Fruit fly (Drosophila melanogaster) whole organism, wandering third instar larva: Measurements from ENCODE around the gene CG2186.
A peak's percentile ranks its signal among the peaks of the same experiment; 100 is the strongest.

Source experiments
- CG32264 ChIP-seq: fragments of 200-800 bp; sonication (Bioruptor generic); optimal IDR thresholded peaks from 2 replicates; lab custom pipeline; 2016; ENCODE audit warnings: missing biosample characterization, missing genetic modification characterization
- CG9705 ChIP-seq: fragments of 200-800 bp; sonication (Bioruptor generic); optimal IDR thresholded peaks from 2 replicates; lab custom pipeline; 2018; ENCODE audit warnings: missing biosample characterization, mild to moderate bottlenecking, missing genetic modification characterization
- Dfd ChIP-seq: fragments of >200 bp; optimal IDR thresholded peaks from 2 replicates; lab custom pipeline; 2017; ENCODE audit warnings: missing biosample characterization, missing genetic modification characterization
- Dif ChIP-seq: fragments of 200-275, 200-300 bp; sonication (Bioruptor generic); optimal IDR thresholded peaks from 2 replicates; lab custom pipeline; 2018; ENCODE audit warnings: missing biosample characterization, missing genetic modification characterization; ENCODE audit not compliant: partially characterized antibody
- GATAd ChIP-seq: sonication (Bioruptor generic); optimal IDR thresholded peaks from 2 replicates; lab custom pipeline; 2016; ENCODE audit warnings: missing biosample characterization, missing genetic modification characterization
- HLH106 ChIP-seq: fragments of 200-800 bp; optimal IDR thresholded peaks from 3 replicates; lab custom pipeline; 2019; ENCODE audit warnings: missing biosample characterization, mild to moderate bottlenecking, missing genetic modification characterization, moderate library complexity
- Hr78 ChIP-seq: fragments of >200 bp; optimal IDR thresholded peaks from 2 replicates; lab custom pipeline; 2017; ENCODE audit warnings: missing biosample characterization, missing genetic modification characterization
- Hr83 ChIP-seq: fragments of 200-300 bp; sonication (Bioruptor generic); optimal IDR thresholded peaks from 2 replicates; lab custom pipeline; 2016; ENCODE audit warnings: missing biosample characterization, mild to moderate bottlenecking, missing genetic modification characterization, moderate library complexity; ENCODE audit not compliant: poor library complexity, severe bottlenecking
- Jra ChIP-seq: sonication (Bioruptor generic); optimal IDR thresholded peaks from 2 replicates; lab custom pipeline; 2016; ENCODE audit warnings: missing biosample characterization, missing genetic modification characterization
- Mio ChIP-seq: sonication (Bioruptor generic); optimal IDR thresholded peaks from 2 replicates; lab custom pipeline; 2016; ENCODE audit warnings: missing biosample characterization, missing genetic modification characterization
- Myc ChIP-seq: fragments of >200 bp; optimal IDR thresholded peaks from 2 replicates; lab custom pipeline; 2017
- OdsH ChIP-seq: fragments of 200-800 bp; sonication (Bioruptor generic); optimal IDR thresholded peaks from 2 replicates; lab custom pipeline; 2016; ENCODE audit warnings: missing biosample characterization, mild to moderate bottlenecking, missing genetic modification characterization
- Rel ChIP-seq, 2 experiments: fragments of 200-800 bp; sonication (Bioruptor generic) in 1 of 2; optimal IDR thresholded peaks; 2 replicates in 1 of 2; 3 replicates in 1 of 2; lab custom pipeline; 2016 to 2019; ENCODE audit warnings: mild to moderate bottlenecking in 2 of 2, missing biosample characterization in 2 of 2, missing genetic modification characterization in 2 of 2, moderate library complexity in 1 of 2
- Sp1 ChIP-seq: fragments of 200-800 bp; sonication (Bioruptor generic); optimal IDR thresholded peaks from 3 replicates; lab custom pipeline; 2019; ENCODE audit warnings: missing biosample characterization, mild to moderate bottlenecking, missing genetic modification characterization, moderate library complexity
- Vsx2 ChIP-seq: fragments of 200-300, 225-300 bp; sonication (Bioruptor generic); optimal IDR thresholded peaks from 2 replicates; lab custom pipeline; 2018; ENCODE audit warnings: missing biosample characterization, missing genetic modification characterization; ENCODE audit not compliant: partially characterized antibody
- br ChIP-seq: fragments of 200-800 bp; sonication (Bioruptor generic); optimal IDR thresholded peaks from 2 replicates; lab custom pipeline; 2016; ENCODE audit warnings: missing biosample characterization, missing genetic modification characterization
- brk ChIP-seq: fragments of 200-800 bp; sonication (Bioruptor generic); optimal IDR thresholded peaks from 2 replicates; lab custom pipeline; 2016; ENCODE audit warnings: missing biosample characterization, mild to moderate bottlenecking, missing genetic modification characterization
- dl ChIP-seq, 2 experiments: fragments of 175-275, 200-275 bp in 1 of 2; fragments of 200-275 bp in 1 of 2; sonication (Bioruptor generic); optimal IDR thresholded peaks; lab custom pipeline; 2018; ENCODE audit warnings: mild to moderate bottlenecking in 2 of 2, missing biosample characterization in 2 of 2, missing genetic modification characterization in 2 of 2, moderate library complexity in 2 of 2; ENCODE audit not compliant: partially characterized antibody in 2 of 2, insufficient read depth in 1 of 2
- dmrt93B ChIP-seq: fragments of 200-800 bp; sonication (Bioruptor generic); optimal IDR thresholded peaks from 2 replicates; lab custom pipeline; 2018; ENCODE audit warnings: missing biosample characterization, mild to moderate bottlenecking, missing genetic modification characterization
- dsf ChIP-seq: sonication (Bioruptor generic); optimal IDR thresholded peaks from 2 replicates; lab custom pipeline; 2016; ENCODE audit warnings: missing biosample characterization, missing genetic modification characterization, borderline replicate concordance
- ey ChIP-seq: fragments of 200-800 bp; sonication (Bioruptor generic); optimal IDR thresholded peaks from 2 replicates; lab custom pipeline; 2016; ENCODE audit warnings: missing biosample characterization, missing genetic modification characterization
- foxo ChIP-seq, 2 experiments: fragments of 200-800 bp; sonication (Bioruptor generic); optimal IDR thresholded peaks; 2 replicates in 1 of 2; 3 replicates in 1 of 2; lab custom pipeline; 2016 to 2017; ENCODE audit warnings: missing biosample characterization in 2 of 2, missing genetic modification characterization in 2 of 2
- fru ChIP-seq: fragments of 200-800 bp; sonication (Bioruptor generic); optimal IDR thresholded peaks from 3 replicates; lab custom pipeline; 2016; ENCODE audit warnings: missing biosample characterization, mild to moderate bottlenecking, missing genetic modification characterization
- h ChIP-seq: fragments of 200-800 bp; sonication (Bioruptor generic); optimal IDR thresholded peaks from 3 replicates; lab custom pipeline; 2016; ENCODE audit warnings: missing biosample characterization, mild to moderate bottlenecking, missing genetic modification characterization
- jim ChIP-seq: fragments of 175-275, 200-325 bp; sonication (Bioruptor generic); optimal IDR thresholded peaks from 2 replicates; lab custom pipeline; 2016; ENCODE audit warnings: missing biosample characterization, mild to moderate bottlenecking, missing genetic modification characterization
- pan ChIP-seq: fragments of >200 bp; optimal IDR thresholded peaks from 2 replicates; lab custom pipeline; 2017
- psq ChIP-seq: fragments of 200-800 bp; sonication (Bioruptor generic); optimal IDR thresholded peaks from 3 replicates; lab custom pipeline; 2017; ENCODE audit warnings: missing biosample characterization, mild to moderate bottlenecking, missing genetic modification characterization, moderate library complexity
- rgr ChIP-seq: fragments of 200-800 bp; sonication (Bioruptor generic); optimal IDR thresholded peaks from 3 replicates; lab custom pipeline; 2016; ENCODE audit warnings: missing biosample characterization, mild to moderate bottlenecking, missing genetic modification characterization
- sv ChIP-seq: fragments of 200-800 bp; sonication (Bioruptor generic); optimal IDR thresholded peaks from 3 replicates; lab custom pipeline; 2016; ENCODE audit warnings: missing biosample characterization, missing genetic modification characterization
- usp ChIP-seq: fragments of >200 bp; optimal IDR thresholded peaks from 2 replicates; lab custom pipeline; 2017; ENCODE audit warnings: missing biosample characterization, missing genetic modification characterization
- woc ChIP-seq: sonication (Bioruptor generic); optimal IDR thresholded peaks from 2 replicates; lab custom pipeline; 2016; ENCODE audit warnings: missing biosample characterization, mild to moderate bottlenecking, missing genetic modification characterization

Gene CG2186

dm6 chrX:10886418-10886817 is 29.0 kb downstream of the CG2186 start:
- TF ChIP-seq ey (GFP tag; lab: Kevin White, UChicago): peak; percentile 18
- no peak for TF ChIP-seq CG32264 (GFP tag; lab: Kevin White, UChicago)
- peak; percentile 30 for TF ChIP-seq fru
- peak; percentile 37 for TF ChIP-seq h (GFP tag; lab: Kevin White, UChicago)
- TF ChIP-seq pan: no peak
- no peak for TF ChIP-seq CG9705 (GFP tag; lab: Kevin White, UChicago)
- TF ChIP-seq br (GFP tag; lab: Kevin White, UChicago): peak; percentile 21
- TF ChIP-seq foxo (GFP tag; optimal IDR thresholded peaks at IDR 0.05; lab: Kevin White, UChicago): peak in 1 of 2 experiments; percentile 46
- TF ChIP-seq Sp1: no peak
- TF ChIP-seq woc (GFP tag; lab: Kevin White, UChicago): no peak
- TF ChIP-seq rgr (GFP tag; lab: Kevin White, UChicago): peak; percentile 16
- TF ChIP-seq Dif: no peak
- TF ChIP-seq OdsH: no peak
- TF ChIP-seq dsf: no peak
- TF ChIP-seq, all 38 proteins: peak for 6

dm6 chrX:10887643-10888042 is 30.2 kb downstream of the CG2186 start:
- no peak for TF ChIP-seq Rel (GFP tag; optimal IDR thresholded peaks at IDR 0.05; lab: Kevin White, UChicago)
- TF ChIP-seq Rel (tag; optimal IDR thresholded peaks at IDR 0.05; lab: Kevin White, UChicago): peak; percentile 39
- no peak for TF ChIP-seq br (GFP tag; lab: Kevin White, UChicago)

DNA sequence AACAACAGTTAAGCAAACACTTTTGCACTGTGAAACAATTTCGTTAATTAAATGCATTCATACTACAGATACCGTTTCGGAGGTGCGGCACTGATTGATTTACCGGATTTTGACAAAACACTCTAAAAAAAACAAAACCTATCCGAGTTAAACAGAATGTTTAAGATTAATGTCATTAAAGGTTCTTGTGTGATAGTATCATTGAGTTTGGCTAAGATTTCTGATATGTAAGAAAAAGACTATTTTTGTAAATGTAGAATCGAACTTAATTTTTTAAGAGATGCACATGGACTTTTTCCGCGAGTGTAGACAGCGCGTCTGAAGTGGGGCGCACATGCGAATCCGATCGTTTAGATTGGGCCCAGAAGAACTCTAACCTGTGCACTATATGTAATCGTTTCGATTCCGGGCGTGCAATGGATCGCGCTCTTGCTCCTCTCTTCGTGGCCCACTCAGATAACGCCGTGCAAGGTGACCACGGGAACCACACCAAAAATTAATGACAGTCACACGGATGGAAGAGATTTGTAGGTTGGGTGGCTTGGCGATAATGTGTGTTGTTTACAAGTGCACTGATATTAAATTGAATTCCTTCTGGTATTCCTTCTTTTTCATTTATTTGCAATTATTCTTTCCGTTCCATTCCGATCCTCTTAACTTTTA is 32.6 kb downstream of the CG2186 start:
- no peak for TF ChIP-seq Rel (GFP tag; optimal IDR thresholded peaks at IDR 0.05; lab: Kevin White, UChicago)
- TF ChIP-seq Rel (tag; optimal IDR thresholded peaks at IDR 0.05; lab: Kevin White, UChicago): peak; percentile 96
- TF ChIP-seq Mio: no peak
- peak; percentile 26 for TF ChIP-seq OdsH
- peak; percentile 34 for TF ChIP-seq fru
- peak; percentile 17 for TF ChIP-seq h (GFP tag; lab: Kevin White, UChicago)
- no peak for TF ChIP-seq Dif
- TF ChIP-seq rgr (GFP tag; lab: Kevin White, UChicago): peak; percentile 53
- no peak for TF ChIP-seq dsf
- peak; percentile 35 for TF ChIP-seq ey (GFP tag; lab: Kevin White, UChicago)
- no peak for TF ChIP-seq woc (GFP tag; lab: Kevin White, UChicago)
- TF ChIP-seq foxo (GFP tag; optimal IDR thresholded peaks at IDR 0.05; lab: Kevin White, UChicago): peak in 1 of 2 experiments; percentile 34
- TF ChIP-seq usp (GFP tag; lab: Kevin White, UChicago): no peak
- TF ChIP-seq Dfd (GFP tag; lab: Kevin White, UChicago): no peak
- TF ChIP-seq HLH106: no peak
- TF ChIP-seq pan: no peak
- no peak for TF ChIP-seq GATAd (GFP tag; lab: Kevin White, UChicago)
- no peak for TF ChIP-seq dl (GFP tag; optimal IDR thresholded peaks at IDR 0.05; lab: Kevin White, UChicago; ENCODE audit: insufficient read depth in 1 of 2, partially characterized antibody in 2 of 2)
- TF ChIP-seq brk (GFP tag; lab: Kevin White, UChicago): no peak
- no peak for TF ChIP-seq br (GFP tag; lab: Kevin White, UChicago)
- no peak for TF ChIP-seq Hr78 (GFP tag; lab: Kevin White, UChicago)
- no peak for TF ChIP-seq Hr83
- no peak for TF ChIP-seq Sp1
- TF ChIP-seq sv (GFP tag; lab: Kevin White, UChicago): no peak

DNA sequence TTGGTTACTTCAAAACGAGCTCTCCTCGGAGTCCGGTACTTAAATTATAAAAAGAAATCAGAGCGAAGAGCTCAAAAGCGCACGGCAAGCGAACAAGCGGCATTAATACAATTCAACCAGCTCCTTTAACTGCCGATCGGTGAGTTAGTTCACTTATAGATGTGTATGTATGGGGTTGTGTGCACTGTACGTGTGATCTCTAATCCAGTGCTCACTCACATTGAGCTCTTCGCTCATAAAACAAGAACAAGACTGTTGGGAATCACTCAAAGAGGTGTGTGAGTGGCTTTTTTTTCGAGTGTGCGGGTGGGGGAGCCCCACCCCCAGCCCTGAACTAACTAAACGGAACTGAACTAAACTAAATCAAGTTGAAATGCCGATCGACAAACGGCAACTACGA is 33.7 kb downstream of the CG2186 start, which contains the start of gene Ork1:
TSS of gene Ork1 (minus strand) at position 101 of the 400 bp plus-strand sequence.
- TF ChIP-seq dl (GFP tag; optimal IDR thresholded peaks at IDR 0.05; lab: Kevin White, UChicago; ENCODE audit: insufficient read depth in 1 of 2, partially characterized antibody in 2 of 2) (no peak), brk (GFP tag; lab: Kevin White, UChicago) (no peak), OdsH (no peak), Vsx2 (GFP tag; lab: Kevin White, UChicago) (no peak), jim (GFP tag; lab: Kevin White, UChicago) (no peak), Dif (no peak)

DNA sequence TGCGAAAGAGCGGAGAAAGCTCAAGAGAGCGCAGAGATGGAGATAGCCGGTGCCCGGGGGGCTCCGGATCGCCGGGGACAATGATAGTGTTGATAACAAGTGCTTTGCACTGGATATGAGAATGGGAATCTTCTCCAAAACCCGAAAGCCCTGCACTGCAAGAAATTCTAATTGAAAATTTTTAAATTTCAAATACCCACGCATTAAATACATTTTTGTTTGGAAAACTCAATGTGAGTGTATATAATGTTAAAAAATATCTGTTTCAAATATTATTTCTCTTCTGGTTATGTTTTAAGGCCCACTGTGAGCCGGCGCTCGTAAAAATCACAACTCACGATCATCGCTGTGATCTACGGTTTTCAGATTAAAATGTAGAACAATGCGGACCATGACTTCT is 35.8 kb downstream of the CG2186 start:
- TF ChIP-seq Myc (lab: Kevin White, UChicago) (no peak), GATAd (GFP tag; lab: Kevin White, UChicago) (no peak), br (GFP tag; lab: Kevin White, UChicago) (peak; percentile 14), ey (GFP tag; lab: Kevin White, UChicago) (peak; percentile 24), Hr78 (GFP tag; lab: Kevin White, UChicago) (no peak), Rel (GFP tag; optimal IDR thresholded peaks at IDR 0.05; lab: Kevin White, UChicago) (no peak), Rel (tag; optimal IDR thresholded peaks at IDR 0.05; lab: Kevin White, UChicago) (peak; percentile 3), psq (GFP tag; lab: Kevin White, UChicago) (no peak), dmrt93B (GFP tag; lab: Kevin White, UChicago) (no peak), woc (GFP tag; lab: Kevin White, UChicago) (no peak), Jra (GFP tag; lab: Kevin White, UChicago) (no peak), rgr (GFP tag; lab: Kevin White, UChicago) (peak; percentile 20), foxo (GFP tag; optimal IDR thresholded peaks at IDR 0.05; lab: Kevin White, UChicago) (no peak), fru (peak; percentile 20)
